ENCODE assay signal across 3 worm cellular contexts in the genomic region with DNA sequence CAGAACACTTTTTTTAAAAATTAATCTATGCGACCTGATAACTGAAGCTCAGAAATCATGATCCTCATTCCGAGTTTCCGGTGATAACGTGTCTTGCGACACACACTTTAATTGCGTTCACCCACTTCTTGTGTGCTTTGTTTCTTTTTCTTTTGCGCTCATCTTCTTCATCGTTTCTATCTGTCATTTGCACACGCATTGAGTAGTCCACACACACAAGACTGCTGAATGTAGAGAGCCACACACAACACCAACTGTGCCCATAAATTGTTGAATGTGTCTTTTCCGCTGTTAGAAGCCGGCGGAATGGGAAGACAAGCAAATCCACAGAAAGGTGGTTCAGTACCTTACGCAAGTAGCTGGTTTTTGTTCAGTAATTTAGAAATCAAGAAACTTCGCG.
A peak's percentile ranks its signal among the peaks of the same experiment; 100 is the strongest.
TF ChIP-seq lines count a peak whose summit lies in the region.

No protein-coding gene starts in this region.

TF ChIP-seq in whole organism, L1 larva, 84 proteins besides CTCF, POLR2A, EP300 and RAD21:
- no peak for TF ChIP-seq zip-4 (GFP tag; optimal IDR thresholded peaks at IDR 0.05; lab: Kevin White, UChicago)
- TF ChIP-seq lin-14 (GFP tag; optimal IDR thresholded peaks at IDR 0.05; lab: Kevin White, UChicago) = peak; percentile 63
- TF ChIP-seq nhr-19 (GFP tag; conservative IDR thresholded peaks at IDR 0.05; lab: Robert Waterston, UW) = 0 out of 2 replicates have a peak, but pooled peaks have one; percentile 21
- TF ChIP-seq C04F5.9 (tag; optimal IDR thresholded peaks at IDR 0.05; lab: Kevin White, UChicago) = no peak
- TF ChIP-seq rnt-1 (tag; optimal IDR thresholded peaks at IDR 0.05; lab: Kevin White, UChicago) = peak; percentile 38
- TF ChIP-seq tlp-1 (tag; optimal IDR thresholded peaks at IDR 0.05; lab: Kevin White, UChicago) = no peak
- TF ChIP-seq hlh-17 (GFP tag; optimal IDR thresholded peaks at IDR 0.05; lab: Kevin White, UChicago; ENCODE audit: borderline replicate concordance) = no peak
- no peak for TF ChIP-seq C34B4.2 (tag; optimal IDR thresholded peaks at IDR 0.05; lab: Kevin White, UChicago)
- TF ChIP-seq pax-3 (tag; optimal IDR thresholded peaks at IDR 0.05; lab: Kevin White, UChicago) = no peak
- no peak for TF ChIP-seq swsn-7 (tag; optimal IDR thresholded peaks at IDR 0.05; lab: Kevin White, UChicago)
- TF ChIP-seq nhr-85 (tag; lab: Kevin White, UChicago) = no peak
- no peak for TF ChIP-seq jun-1 (tag; optimal IDR thresholded peaks at IDR 0.05; lab: Kevin White, UChicago)
- TF ChIP-seq sup-37 (GFP tag; optimal IDR thresholded peaks at IDR 0.05; lab: Kevin White, UChicago) = no peak
TF ChIP-seq in whole organism, L1 larva: peak in this region for 3.

TF ChIP-seq in whole organism, L2 larva, 48 proteins besides CTCF, POLR2A, EP300 and RAD21:
- no peak for TF ChIP-seq snpc-4 (tag; optimal IDR thresholded peaks at IDR 0.05; lab: Kevin White, UChicago)
- peak; percentile 26 for TF ChIP-seq nhr-129 (tag; optimal IDR thresholded peaks at IDR 0.05; lab: Kevin White, UChicago)
- TF ChIP-seq crh-2 (tag; optimal IDR thresholded peaks at IDR 0.05; lab: Kevin White, UChicago) = no peak

TF ChIP-seq in whole organism, mixed stage, embryonic, 35 proteins besides CTCF, POLR2A, EP300 and RAD21:
- no peak for TF ChIP-seq pha-4 (tag; optimal IDR thresholded peaks at IDR 0.05; lab: Kevin White, UChicago)
- peak; percentile 75 for TF ChIP-seq hlh-1 (tag; optimal IDR thresholded peaks at IDR 0.05; lab: Kevin White, UChicago)
